Worm (Caenorhabditis elegans): Measurements from ENCODE around the gene cas-1.
A peak's percentile ranks its signal among the peaks of the same experiment; 100 is the strongest.

cas-1 gene

DNA sequence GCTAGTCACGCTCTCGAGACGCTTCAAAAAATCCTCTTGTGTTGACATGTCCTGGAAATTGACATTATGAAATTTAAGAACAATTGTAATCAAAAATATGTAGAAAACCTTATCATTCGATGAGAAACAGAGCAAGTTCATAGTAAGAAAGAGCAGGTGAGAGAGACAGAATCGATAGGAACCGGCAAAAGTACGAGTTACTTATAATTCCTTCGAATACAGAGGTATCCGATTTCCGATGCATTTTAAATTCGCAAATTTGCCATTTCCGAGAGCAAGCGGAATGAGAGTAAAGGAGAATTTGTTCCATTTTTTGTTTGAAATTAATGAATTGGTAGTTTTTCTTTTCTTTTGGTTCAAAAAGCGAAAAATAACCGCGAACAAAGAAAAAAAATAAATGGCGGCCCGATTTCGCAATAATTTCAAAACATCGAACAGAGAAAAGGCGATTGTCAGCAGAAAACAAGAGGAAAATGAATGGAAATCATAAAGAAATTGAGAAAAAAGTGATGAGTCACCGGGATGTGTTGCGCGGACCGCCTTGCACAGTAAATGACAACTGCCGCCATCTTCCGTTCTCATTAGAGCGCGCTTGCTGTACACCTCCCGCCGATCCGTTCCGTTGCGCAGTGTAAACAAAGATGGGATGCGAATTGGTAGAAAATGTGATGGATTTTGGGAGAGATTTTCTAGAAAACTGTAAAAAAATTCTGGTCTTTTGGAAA lies at the start of gene cas-1:
Gene cas-1 (minus strand): TSS at position 51 of the 725 bp plus-strand sequence.
- TF ChIP-seq pha-4 (tag; optimal IDR thresholded peaks at IDR 0.05) (no peak), unc-55 (GFP tag; optimal IDR thresholded peaks at IDR 0.05) (peak; percentile 46), tbx-2 (tag; optimal IDR thresholded peaks at IDR 0.05) (peak; percentile 31), pros-1 (tag; optimal IDR thresholded peaks at IDR 0.05) (no peak), sdc-2 (tag; optimal IDR thresholded peaks at IDR 0.05) (peak; percentile 16), nhr-11 (tag; optimal IDR thresholded peaks at IDR 0.05) (no peak), pqm-1 (tag; optimal IDR thresholded peaks at IDR 0.05) (no peak), K02D7.2 (tag; optimal IDR thresholded peaks at IDR 0.05) (no peak), ceh-22 (tag; optimal IDR thresholded peaks at IDR 0.05) (no peak), ref-2 (tag; optimal IDR thresholded peaks at IDR 0.05) (no peak), rnt-1 (tag; optimal IDR thresholded peaks at IDR 0.05) (peak; percentile 6)

DNA sequence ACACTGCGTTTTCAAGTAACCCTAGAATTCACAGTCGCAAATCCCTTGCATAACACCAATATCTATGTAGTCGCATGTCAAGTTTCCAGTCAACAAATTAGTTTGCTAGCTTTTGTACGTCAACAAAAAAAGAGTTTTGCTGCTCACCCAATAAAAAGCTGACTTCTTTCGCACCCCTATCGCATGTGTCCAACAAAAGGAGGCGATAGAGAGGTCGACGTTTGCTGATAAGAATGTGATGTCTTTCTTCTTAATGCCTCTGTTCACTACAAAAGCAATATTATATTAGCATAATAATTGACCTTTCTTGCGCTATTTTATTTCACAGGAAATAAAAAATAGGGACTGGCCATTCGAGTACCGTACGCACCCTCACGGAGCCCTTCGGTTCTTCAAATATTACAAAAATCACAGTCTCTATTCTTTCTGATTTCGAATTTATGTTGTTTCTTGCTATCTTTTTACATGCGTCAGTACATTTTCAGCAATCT lies 46.5 kb upstream of the cas-1 start, which contains the start of gene T20F7.3:
Gene T20F7.3 (plus strand): TSS at position 441 of the 491 bp plus-strand sequence.
- TF ChIP-seq sox-2 (GFP tag; IDR thresholded peaks at IDR 0.05) (no peak), elt-2 (tag; optimal IDR thresholded peaks at IDR 0.05) (peak; percentile 60), K09A11.1 (tag; optimal IDR thresholded peaks at IDR 0.05; ENCODE audit: insufficient read depth) (no peak)

DNA sequence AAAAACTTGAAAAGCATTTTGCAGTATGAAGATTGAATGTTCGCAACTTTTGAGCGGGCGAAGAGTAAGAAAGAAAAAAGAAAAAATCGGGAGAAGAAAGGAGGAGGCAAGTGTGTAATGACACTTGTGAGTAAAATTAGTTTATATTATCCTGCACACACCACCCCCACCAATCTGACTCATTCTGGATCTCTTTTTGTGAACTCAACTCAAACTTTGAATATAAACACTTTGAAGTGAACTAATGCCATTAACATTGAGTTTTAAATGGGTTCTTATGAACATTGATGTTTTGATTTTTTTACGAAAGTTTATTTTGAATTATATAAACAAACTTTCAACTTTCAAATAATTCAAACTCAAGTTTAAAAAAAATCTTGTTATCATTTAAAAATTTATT lies 31.5 kb upstream of the cas-1 start, which contains the start of gene F41G4.8:
Gene F41G4.8 (minus strand): TSS at position 101 of the 400 bp plus-strand sequence.
- no peak for TF ChIP-seq nhr-232 (tag; optimal IDR thresholded peaks at IDR 0.05)
- no peak for TF ChIP-seq ztf-16 (tag; optimal IDR thresholded peaks at IDR 0.05)
- no peak for TF ChIP-seq ceh-31 (tag; optimal IDR thresholded peaks at IDR 0.05)
- TF ChIP-seq gmeb-2 (tag; optimal IDR thresholded peaks at IDR 0.05) = no peak
- TF ChIP-seq lim-6 (tag; optimal IDR thresholded peaks at IDR 0.05) = no peak
- TF ChIP-seq ceh-9 (tag; optimal IDR thresholded peaks at IDR 0.05) = no peak
- TF ChIP-seq tbx-2 (tag; optimal IDR thresholded peaks at IDR 0.05) = no peak

DNA sequence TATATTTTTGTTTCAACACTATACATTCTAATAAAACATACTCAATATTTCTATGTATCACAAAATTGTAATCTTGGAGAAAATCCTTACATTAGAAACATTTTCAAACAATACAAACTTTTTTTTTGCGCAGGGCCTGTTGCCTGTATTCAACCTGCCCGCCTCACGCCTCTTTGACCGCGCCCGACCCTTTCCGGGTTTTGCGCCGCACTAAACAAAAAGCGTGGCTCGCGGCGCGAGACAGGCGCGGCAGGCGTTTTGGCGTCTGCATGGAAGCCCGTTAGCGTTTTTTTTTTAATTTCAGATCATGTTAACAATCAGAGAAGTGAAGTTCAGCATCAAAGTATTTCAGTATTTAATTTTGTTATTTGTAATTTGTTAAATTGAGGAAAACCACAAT lies 29.5 kb upstream of the cas-1 start:
- TF ChIP-seq nfya-1 (tag; optimal IDR thresholded peaks at IDR 0.05) (no peak), rnt-1 (tag; optimal IDR thresholded peaks at IDR 0.05) (no peak), madf-2 (tag; optimal IDR thresholded peaks at IDR 0.05) (no peak), zip-5 (tag; optimal IDR thresholded peaks at IDR 0.05) (no peak), odd-2 (tag; optimal IDR thresholded peaks at IDR 0.05) (no peak), pros-1 (tag; optimal IDR thresholded peaks at IDR 0.05) (no peak), ceh-30 (tag; optimal IDR thresholded peaks at IDR 0.05) (no peak), gmeb-2 (tag; optimal IDR thresholded peaks at IDR 0.05) (no peak), sox-4 (tag; optimal IDR thresholded peaks at IDR 0.05) (no peak)

DNA sequence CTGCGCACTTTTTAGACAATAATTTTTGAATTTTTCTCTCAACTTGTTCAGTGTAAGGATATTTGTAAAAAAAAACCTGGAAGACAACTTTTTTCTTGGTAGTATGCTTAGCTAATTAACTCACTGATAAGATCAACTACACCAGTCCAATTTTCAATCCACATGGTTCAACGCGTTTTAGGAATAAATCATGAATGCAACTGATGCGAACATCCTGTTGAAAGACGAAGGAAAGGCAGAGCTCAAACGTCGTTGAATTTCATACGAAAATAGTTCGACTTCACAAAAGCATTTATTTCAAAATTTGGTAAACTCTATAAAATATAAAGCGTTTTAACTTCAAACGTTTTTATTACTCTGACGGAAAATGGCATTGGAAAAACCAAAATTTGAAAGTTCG lies 27.3 kb upstream of the cas-1 start, which contains the start of gene dyla-1:
Gene dyla-1 (plus strand): TSS at position 301 of the 400 bp plus-strand sequence.
- TF ChIP-seq unc-86 (tag; optimal IDR thresholded peaks at IDR 0.05) (no peak), pat-9 (tag; optimal IDR thresholded peaks at IDR 0.05) (no peak), gmeb-2 (tag; optimal IDR thresholded peaks at IDR 0.05) (no peak), elt-4 (tag; optimal IDR thresholded peaks at IDR 0.05) (no peak), eyg-1 (tag; optimal IDR thresholded peaks at IDR 0.05) (no peak), ztf-16 (tag; optimal IDR thresholded peaks at IDR 0.05) (no peak), C38D4.7 (GFP tag; optimal IDR thresholded peaks at IDR 0.05) (no peak), syd-9 (tag; optimal IDR thresholded peaks at IDR 0.05) (no peak), hlh-13 (GFP tag; optimal IDR thresholded peaks at IDR 0.05) (no peak), unc-55 (GFP tag; optimal IDR thresholded peaks at IDR 0.05) (no peak), T23F11.4 (GFP tag; optimal IDR thresholded peaks at IDR 0.05) (no peak), nhr-11 (tag; optimal IDR thresholded peaks at IDR 0.05) (no peak), ttx-3 (tag; optimal IDR thresholded peaks at IDR 0.05) (no peak), tbx-7 (tag; optimal IDR thresholded peaks at IDR 0.05) (no peak), ceh-30 (tag; optimal IDR thresholded peaks at IDR 0.05) (no peak), ceh-22 (tag; optimal IDR thresholded peaks at IDR 0.05) (no peak), tbx-2 (tag; optimal IDR thresholded peaks at IDR 0.05) (no peak), hlh-30 (tag; optimal IDR thresholded peaks at IDR 0.05; ENCODE audit: insufficient read depth) (no peak)
